Worm (Caenorhabditis elegans) whole organism, L4/young adult: Measurements from ENCODE around the gene ras-2.
"Not testable (repeated sequence)": the region's sequence is repeated elsewhere in the genome, so short reads cannot be mapped to it uniquely, and the experiment has no call there.

Source experiments
- W03F9.2 ChIP-seq: fragments of 150-350 bp; optimal IDR thresholded peaks from 2 replicates; lab custom pipeline; 2014; ENCODE audit warnings: missing biosample characterization, missing genetic modification characterization
- dao-5 ChIP-seq: sonication (generic microtip); optimal IDR thresholded peaks from 2 replicates; lab custom pipeline; 2016; ENCODE audit warnings: missing genotype, missing genetic modification characterization, moderate library complexity, missing compliant biosample characterization
- him-1 ChIP-seq: sonication (generic microtip); optimal IDR thresholded peaks from 2 replicates; lab custom pipeline; 2016; ENCODE audit warnings: missing genotype, missing genetic modification reagents, missing genetic modification characterization, missing compliant biosample characterization

ras-2 gene

DNA sequence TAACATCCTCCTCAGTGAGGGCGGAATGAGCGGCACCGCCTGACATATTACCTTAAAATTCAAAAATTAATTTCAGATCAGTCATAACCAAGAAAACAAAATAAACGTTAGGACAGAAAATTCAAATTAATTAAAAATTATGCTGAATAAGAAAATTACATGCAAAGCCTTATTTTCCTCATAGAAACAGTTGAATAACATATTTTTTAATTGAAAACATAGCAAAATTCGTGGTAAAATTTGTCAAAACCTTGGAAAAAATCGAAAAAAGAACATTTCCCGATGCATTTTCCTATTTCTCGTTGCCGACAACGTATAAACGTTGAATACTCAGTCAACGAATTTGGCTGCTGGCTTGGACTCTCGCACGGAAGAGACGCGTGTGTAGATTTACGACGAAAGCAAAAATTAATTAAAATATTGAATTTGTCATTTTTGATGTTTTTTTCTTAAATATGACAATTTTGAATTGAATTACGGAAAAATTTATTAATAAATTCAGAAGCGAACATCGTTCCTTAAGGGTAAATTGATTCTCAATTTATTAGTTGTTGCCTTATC lies 14.2 kb upstream of the ras-2 start, which contains the start of the genes rps-0 and rbg-3:
rps-0 (minus strand) TSS at position 51 of the 561 bp plus-strand sequence.
rbg-3 (plus strand) TSS at position 424 of the 561 bp plus-strand sequence.
- no peak for TF ChIP-seq dao-5 (tag; lab: Kevin White, UChicago)
- peak; percentile 91 for TF ChIP-seq W03F9.2 (tag; lab: Kevin White, UChicago)

DNA sequence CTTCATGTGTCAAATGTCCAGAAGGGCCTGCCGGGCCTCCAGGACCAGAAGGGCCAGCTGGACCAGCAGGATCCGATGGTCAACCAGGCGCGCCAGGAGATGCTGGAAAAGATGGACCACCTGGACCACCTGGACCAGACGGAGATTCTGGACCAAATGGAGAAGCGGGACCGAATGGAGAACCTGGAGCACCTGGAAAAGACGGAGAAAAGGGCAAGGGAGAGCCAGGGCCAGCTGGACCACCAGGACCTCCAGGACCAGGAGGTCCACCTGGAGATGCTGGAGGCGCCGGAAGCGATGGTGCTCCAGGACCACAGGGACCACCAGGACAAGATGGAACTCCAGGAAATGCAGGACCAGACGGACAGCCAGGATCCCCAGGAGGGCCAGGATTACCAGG lies 8.8 kb upstream of the ras-2 start:
- no peak for TF ChIP-seq dao-5 (tag; lab: Kevin White, UChicago)

DNA sequence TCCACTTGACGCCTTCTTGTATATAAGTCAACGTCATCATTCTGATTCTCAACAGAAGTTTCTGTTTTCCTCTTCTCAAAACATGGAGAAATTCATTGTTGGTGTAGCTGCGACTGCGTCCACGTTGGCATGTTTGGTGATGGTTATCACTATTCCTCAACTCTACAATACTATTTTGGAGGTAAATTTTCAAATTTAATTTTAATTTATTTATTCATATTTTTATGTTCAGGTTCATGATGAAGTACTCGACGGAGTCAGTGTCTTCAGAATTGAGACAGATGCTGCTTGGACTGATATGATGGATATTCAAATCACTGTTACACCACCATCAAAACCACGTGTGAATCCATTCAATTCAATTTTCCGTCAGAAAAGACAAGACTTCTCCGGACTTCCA lies 8.2 kb upstream of the ras-2 start, which contains the start of gene col-89:
col-89 (plus strand) TSS at position 19 of the 400 bp plus-strand sequence.
- TF ChIP-seq dao-5 (tag; lab: Kevin White, UChicago) (no peak), W03F9.2 (tag; lab: Kevin White, UChicago) (no peak), him-1 (no peak)

DNA sequence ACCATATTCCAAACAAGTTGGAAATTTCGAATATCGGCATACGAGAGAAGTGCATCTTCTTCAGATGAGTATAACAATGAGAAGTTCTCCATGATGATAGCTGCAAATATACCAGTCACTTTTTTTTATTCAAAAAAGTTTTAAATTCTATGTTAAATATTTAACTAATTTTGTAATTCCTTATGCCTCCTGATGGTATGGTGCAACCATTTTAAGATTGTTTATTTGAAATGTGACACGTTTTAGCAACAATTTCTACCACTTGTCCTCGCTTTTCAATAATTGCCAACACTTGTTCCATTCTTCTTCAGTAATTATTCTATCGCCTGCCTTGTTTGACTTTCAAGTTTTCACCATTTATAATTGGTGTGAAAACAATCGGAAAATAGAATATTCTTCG lies 6.1 kb upstream of the ras-2 start, which contains the start of gene F17C8.6:
F17C8.6 (minus strand) TSS at position 101 of the 400 bp plus-strand sequence.
- TF ChIP-seq him-1 (no peak), dao-5 (tag; lab: Kevin White, UChicago) (no peak), W03F9.2 (tag; lab: Kevin White, UChicago) (no peak)

DNA sequence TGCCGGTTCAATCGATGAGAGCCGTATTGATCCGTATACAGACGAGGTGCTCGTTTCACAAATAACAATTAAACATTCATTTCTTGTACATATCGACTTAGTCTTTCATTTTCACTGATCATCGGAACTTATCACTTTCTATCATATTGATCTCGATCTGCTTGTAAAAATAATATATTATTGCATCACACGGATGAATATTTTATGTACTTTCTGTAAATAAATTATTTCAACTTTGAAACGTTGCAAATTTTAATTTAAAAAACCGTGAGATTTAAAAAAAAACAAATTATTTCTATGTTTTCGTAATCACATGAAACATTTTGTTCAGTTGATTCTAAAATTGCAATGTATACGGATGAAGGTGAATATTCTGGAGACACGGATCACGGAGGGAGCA lies 2.7 kb upstream of the ras-2 start, which contains the start of gene twk-6:
twk-6 (plus strand) TSS at position 301 of the 400 bp plus-strand sequence.
- TF ChIP-seq him-1; W03F9.2 (tag; lab: Kevin White, UChicago); dao-5 (tag; lab: Kevin White, UChicago): not testable (repeated sequence)

DNA sequence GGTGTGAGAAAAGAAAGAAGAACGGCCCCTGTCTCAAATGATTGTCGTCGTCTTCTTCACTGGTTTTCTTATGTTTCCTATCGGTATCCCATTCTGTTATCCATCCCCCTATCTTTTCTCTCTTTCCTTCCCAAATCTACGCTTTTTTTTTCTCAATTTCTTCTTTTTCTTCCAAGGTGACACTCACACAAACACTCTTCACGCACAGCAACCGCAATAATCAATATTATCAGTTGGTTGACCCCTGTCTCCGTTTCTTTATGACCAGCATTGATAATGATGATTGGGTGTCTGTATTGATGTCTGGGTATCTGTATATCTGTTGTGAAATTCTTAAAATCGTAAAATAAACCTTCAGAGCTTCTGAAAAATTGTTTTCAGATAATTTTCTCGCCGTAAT lies 945 bp upstream of the ras-2 start:
- TF ChIP-seq W03F9.2 (tag; lab: Kevin White, UChicago) (peak; percentile 8), dao-5 (tag; lab: Kevin White, UChicago) (no peak)

DNA sequence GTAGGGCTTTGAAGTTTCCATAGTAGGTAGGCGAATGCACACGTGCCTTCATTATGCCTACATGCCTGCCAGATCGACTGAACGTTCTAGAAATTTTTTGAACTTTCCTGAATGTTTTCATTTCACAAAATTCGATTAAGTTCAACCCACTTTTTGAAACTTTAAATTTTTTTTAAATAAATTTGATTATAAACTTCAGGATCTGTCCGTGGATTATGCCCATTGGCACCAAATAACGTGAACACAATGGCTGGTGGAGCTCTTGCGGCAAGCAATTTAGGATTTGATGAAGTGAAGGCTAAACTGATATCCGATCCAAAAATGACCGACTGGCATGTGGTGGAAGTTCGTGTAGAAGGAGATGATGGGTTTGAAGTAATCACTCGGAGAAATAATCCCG lies 4.4 kb downstream of the ras-2 start, which contains the start of gene F17C8.7:
F17C8.7 (plus strand) TSS at position 301 of the 400 bp plus-strand sequence.
- TF ChIP-seq W03F9.2 (tag; lab: Kevin White, UChicago) (no peak), dao-5 (tag; lab: Kevin White, UChicago) (no peak), him-1 (no peak)

DNA sequence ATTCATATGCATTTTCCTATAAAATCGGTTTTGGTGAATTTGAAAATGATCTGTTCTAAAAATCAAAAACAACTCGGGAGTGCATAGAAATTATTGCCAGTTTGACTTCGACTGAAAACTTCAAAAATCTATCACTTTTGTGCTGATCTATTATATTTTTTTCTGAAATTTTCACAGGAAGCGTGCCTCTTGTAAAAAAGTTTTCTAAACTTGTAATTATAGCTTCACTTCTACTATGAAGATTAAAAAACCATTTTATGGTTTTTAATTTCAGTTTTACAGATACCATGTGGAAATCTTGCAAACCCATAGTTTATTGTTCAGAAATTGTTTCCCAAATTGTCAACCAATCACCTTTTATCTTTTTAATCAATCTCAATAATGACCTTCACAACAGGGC lies 5.8 kb downstream of the ras-2 start, which contains the start of gene F17C8.9:
F17C8.9 (plus strand) TSS at position 301 of the 400 bp plus-strand sequence.
- no peak for TF ChIP-seq W03F9.2 (tag; lab: Kevin White, UChicago)
- no peak for TF ChIP-seq him-1
- TF ChIP-seq dao-5 (tag; lab: Kevin White, UChicago): no peak

DNA sequence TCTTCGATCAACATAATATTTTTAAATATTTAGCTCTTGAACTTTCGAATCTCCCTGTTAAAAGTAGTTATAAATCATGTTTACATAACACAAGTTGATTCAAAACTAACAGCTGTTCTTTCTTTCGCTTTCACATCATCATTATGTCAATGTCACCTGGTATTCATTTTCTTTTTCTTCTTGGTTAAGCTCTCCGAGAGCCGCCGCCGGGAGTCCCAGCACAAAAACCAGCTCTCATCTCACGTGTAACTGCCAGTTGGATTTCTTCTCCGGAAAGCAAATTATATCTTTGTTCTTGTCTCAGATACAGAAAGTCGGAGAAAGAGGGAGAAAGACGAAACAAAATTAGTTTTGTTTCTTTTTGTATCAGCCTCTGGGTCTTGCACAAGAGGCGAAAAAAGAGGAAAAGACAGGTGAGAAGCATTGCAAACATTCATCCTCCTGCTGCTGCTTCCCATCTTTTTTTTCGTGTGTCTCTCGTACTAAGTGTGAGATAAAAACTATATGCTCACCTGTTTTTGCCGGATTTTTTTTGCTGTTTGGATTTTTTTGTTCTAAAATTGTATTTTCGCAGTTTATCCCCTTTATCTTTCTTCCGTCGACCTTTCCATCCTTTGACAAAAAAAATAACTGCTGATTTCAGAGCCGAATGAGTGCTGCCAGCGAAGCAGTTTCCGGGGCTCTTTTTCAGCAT lies 8.4 kb downstream of the ras-2 start, which contains the start of gene F17C8.3:
F17C8.3 (plus strand) TSS at position 644 of the 694 bp plus-strand sequence.
- TF ChIP-seq dao-5 (tag; lab: Kevin White, UChicago) (no peak), him-1 (no peak), W03F9.2 (tag; lab: Kevin White, UChicago) (no peak)

DNA sequence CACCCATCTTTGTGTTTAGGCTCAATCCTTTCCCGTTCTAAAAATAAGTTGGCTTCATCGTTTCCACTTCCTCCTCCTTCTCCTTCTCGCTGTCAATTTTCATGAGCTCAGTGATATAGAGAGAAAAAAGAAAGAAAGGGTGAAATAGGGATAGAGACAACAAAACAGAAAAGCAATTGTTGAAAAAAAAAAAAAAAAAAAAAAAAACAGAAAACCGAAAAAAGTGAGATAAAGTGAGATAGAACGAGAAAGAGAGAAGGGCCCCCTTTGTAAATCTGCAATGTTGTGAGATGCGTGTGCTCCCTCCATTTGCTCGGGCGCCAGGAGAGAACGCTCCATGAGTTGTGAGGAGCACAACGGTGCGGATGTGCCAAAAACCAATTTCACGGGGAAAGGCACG lies 16.0 kb downstream of the ras-2 start:
- TF ChIP-seq him-1 (peak; percentile 13), dao-5 (tag; lab: Kevin White, UChicago) (no peak)

DNA sequence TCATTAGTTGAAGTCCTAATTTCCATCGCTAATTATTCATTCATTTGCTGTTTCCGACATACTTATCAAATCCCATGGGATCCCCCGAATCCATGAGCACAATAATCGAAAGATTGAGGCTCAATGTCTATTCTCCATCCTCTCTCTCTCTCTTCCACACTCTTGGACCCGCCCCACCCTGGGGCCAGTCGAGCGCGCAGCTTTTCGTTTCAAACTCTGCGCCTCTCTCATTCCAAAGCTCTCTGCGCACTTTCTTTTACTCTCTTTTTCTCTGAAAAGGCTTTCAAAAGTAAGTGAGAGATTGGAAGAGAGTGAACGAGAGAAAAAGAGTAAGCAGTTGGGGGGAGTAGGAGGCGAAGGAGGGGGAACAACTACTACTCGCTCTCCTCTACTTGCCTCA lies 18.1 kb downstream of the ras-2 start, which contains the start of gene acy-1:
acy-1 (plus strand) TSS at position 346 of the 400 bp plus-strand sequence.
- TF ChIP-seq him-1 (peak; percentile 70), dao-5 (tag; lab: Kevin White, UChicago) (no peak), W03F9.2 (tag; lab: Kevin White, UChicago) (no peak)

DNA sequence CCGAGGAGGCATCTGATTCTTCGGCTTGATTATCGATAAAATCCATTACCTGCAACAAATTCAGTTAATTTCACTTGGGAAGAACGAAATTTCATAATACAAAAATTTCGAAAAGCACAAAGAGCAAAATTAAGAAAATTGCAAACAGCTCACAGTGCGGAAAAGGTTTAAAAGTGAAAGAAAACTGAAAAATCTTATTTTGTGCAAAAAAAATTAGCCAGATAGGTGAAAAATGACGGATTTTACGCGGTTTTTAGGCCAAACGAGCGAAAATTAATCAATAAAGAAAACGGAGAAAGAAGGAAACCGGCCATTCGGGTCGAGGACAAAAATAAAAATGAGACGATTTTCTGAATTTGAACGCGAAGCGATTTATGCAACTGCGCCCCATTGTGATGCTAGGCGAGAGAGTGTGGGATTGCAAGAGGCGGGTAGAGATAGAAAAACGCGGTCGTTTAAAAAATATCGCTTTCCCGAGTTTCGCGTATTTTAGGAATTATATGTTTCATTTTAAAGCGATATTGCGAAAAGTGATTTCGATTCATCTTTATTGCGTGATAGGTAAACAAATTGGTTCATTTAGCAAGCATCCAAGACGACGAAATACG lies 19.2 kb downstream of the ras-2 start, which contains the start of gene emb-5:
emb-5 (minus strand) TSS at position 51 of the 608 bp plus-strand sequence.
- TF ChIP-seq W03F9.2 (tag; lab: Kevin White, UChicago): no peak

DNA sequence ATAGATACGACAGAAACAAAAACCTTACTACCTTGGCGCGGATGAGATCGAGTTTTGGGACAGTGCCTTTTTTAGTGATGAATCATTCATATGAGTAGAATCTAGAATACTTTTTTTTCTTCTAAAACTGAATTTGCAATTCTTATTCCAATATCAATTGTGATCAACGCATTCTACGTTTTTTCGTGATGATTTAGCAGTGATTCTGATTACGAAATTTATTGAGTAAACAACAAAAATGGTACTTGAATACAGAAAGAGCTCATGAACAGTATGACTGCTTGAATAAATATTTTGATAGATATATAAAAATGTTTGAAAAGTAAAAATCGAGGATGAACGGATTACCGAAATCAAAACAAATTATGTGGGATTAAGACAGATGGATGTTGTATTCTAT lies 24.8 kb downstream of the ras-2 start, which contains the start of gene him-18:
him-18 (minus strand) TSS at position 101 of the 400 bp plus-strand sequence.
- no peak for TF ChIP-seq him-1
- no peak for TF ChIP-seq W03F9.2 (tag; lab: Kevin White, UChicago)
- no peak for TF ChIP-seq dao-5 (tag; lab: Kevin White, UChicago)

DNA sequence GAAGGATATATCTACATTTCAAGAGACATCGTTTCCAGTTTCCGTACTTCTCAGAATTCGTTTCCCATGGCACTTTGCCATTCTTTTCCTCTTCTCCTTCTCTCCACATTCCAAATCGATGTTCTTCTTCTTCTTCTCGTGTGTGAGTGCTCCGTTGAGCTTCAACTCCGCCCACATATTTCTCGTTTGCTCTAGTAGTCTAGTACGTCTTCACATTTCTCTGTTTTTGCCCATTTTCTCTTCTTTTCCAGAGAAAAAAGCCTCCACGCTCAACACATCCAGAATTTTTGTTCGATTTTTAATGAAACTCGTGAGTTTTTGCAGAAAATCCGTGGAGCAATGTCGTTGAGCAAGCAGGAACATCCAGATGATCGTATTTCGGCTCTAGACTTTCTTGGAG lies 31.0 kb downstream of the ras-2 start, which contains the start of gene T04A8.18:
T04A8.18 (plus strand) TSS at position 301 of the 400 bp plus-strand sequence.
- no peak for TF ChIP-seq him-1
- TF ChIP-seq W03F9.2 (tag; lab: Kevin White, UChicago): no peak
- TF ChIP-seq dao-5 (tag; lab: Kevin White, UChicago): no peak
